Fruit fly (Drosophila melanogaster): ENCODE measurements around the gene CG13318.

Gene CG13318

dm6 chr3R:8731597-8732263, 40.8 kb downstream of the CG13318 start, which contains the start of the genes M1BP and CG8202 (continued):
- TF ChIP-seq Deaf1 (tag; optimal IDR thresholded peaks at IDR 0.05), result no peak
- TF ChIP-seq trem (tag; optimal IDR thresholded peaks at IDR 0.05), result peak; percentile 87
- TF ChIP-seq CG5245 (GFP tag; optimal IDR thresholded peaks at IDR 0.05), result peak; percentile 76
- TF ChIP-seq CG31388 (GFP tag; optimal IDR thresholded peaks at IDR 0.05), result peak; percentile 67
- TF ChIP-seq CG34422 (GFP tag; IDR thresholded peaks at IDR 0.05), result peak; percentile 86
- peak; percentile 96 for TF ChIP-seq nmo (GFP tag; optimal IDR thresholded peaks at IDR 0.05)
- no peak for TF ChIP-seq ato (GFP tag; IDR thresholded peaks at IDR 0.05; ENCODE audit: partially characterized antibody)
- no peak for TF ChIP-seq Hmr (GFP tag; optimal IDR thresholded peaks at IDR 0.05)
- no peak for TF ChIP-seq da (GFP tag; optimal IDR thresholded peaks at IDR 0.05)
- TF ChIP-seq Bgb (GFP tag; IDR thresholded peaks at IDR 0.05; ENCODE audit: partially characterized antibody), result no peak
- peak; percentile 86 for TF ChIP-seq CG6683 (GFP tag; optimal IDR thresholded peaks at IDR 0.05)
- TF ChIP-seq odd (GFP tag; optimal IDR thresholded peaks at IDR 0.05), result peak; percentile 92
- peak; percentile 94 for TF ChIP-seq gcm (GFP tag; optimal IDR thresholded peaks at IDR 0.05)
- peak; percentile 85 for TF ChIP-seq CG10654 (GFP tag; optimal IDR thresholded peaks at IDR 0.05)
- peak; percentile 82; the same call in 2 of the 3 replicates for TF ChIP-seq Dbx (GFP tag; IDR thresholded peaks at IDR 0.05)
- TF ChIP-seq CG17385 (GFP tag; optimal IDR thresholded peaks at IDR 0.05), result peak; percentile 89
- peak; percentile 41 for TF ChIP-seq slou (GFP tag; optimal IDR thresholded peaks at IDR 0.05)
- TF ChIP-seq run (tag; optimal IDR thresholded peaks at IDR 0.05), result peak; percentile 70
- TF ChIP-seq caup (GFP tag; optimal IDR thresholded peaks at IDR 0.05; ENCODE audit: severe bottlenecking), result peak; percentile 88
- peak; percentile 90 for TF ChIP-seq bcd (GFP tag; optimal IDR thresholded peaks at IDR 0.05)
- TF ChIP-seq CG1233 (GFP tag; optimal IDR thresholded peaks at IDR 0.05), result peak; percentile 96
- TF ChIP-seq MTF-1 (GFP tag; optimal IDR thresholded peaks at IDR 0.05; ENCODE audit: borderline replicate concordance), result peak; percentile 37
- TF ChIP-seq H2.0 (GFP tag; IDR thresholded peaks at IDR 0.05), result peak; percentile 52
- peak; percentile 81 for TF ChIP-seq lilli (GFP tag; optimal IDR thresholded peaks at IDR 0.05)
- TF ChIP-seq CG1602 (GFP tag; optimal IDR thresholded peaks at IDR 0.05), result peak; percentile 88
- no peak for TF ChIP-seq CG15073 (GFP tag; optimal IDR thresholded peaks at IDR 0.05)
- peak; percentile 70 for TF ChIP-seq CG10366 (GFP tag; IDR thresholded peaks at IDR 0.05)
- peak; percentile 39 for TF ChIP-seq CTCF (GFP tag; optimal IDR thresholded peaks at IDR 0.05)
- TF ChIP-seq grn (GFP tag; optimal IDR thresholded peaks at IDR 0.05), result no peak
- no peak for TF ChIP-seq usp (GFP tag; optimal IDR thresholded peaks at IDR 0.05)
- no peak for TF ChIP-seq Trl (optimal IDR thresholded peaks at IDR 0.05)
- peak; percentile 34 for TF ChIP-seq Trl (GFP tag; optimal IDR thresholded peaks at IDR 0.05)
- TF ChIP-seq CG7928 (GFP tag; optimal IDR thresholded peaks at IDR 0.05), result peak; percentile 59
- peak; percentile 54 for TF ChIP-seq CG1603 (tag; optimal IDR thresholded peaks at IDR 0.05)
- peak; percentile 71 for TF ChIP-seq CG4730 (GFP tag; IDR thresholded peaks at IDR 0.05)
- TF ChIP-seq sisA (GFP tag; IDR thresholded peaks at IDR 0.05), result peak; percentile 76
- TF ChIP-seq Hr39 (optimal IDR thresholded peaks at IDR 0.05), result no peak
- TF ChIP-seq row (GFP tag; IDR thresholded peaks at IDR 0.05), result peak; percentile 91
- peak; percentile 97 for TF ChIP-seq CG18262 (tag; optimal IDR thresholded peaks at IDR 0.05)
- peak; percentile 59; the same call in 1 of the 2 replicates for TF ChIP-seq Nf-YA (GFP tag; IDR thresholded peaks at IDR 0.05)
- no peak for TF ChIP-seq pfk (GFP tag; optimal IDR thresholded peaks at IDR 0.05)
- TF ChIP-seq CG3838 (GFP tag; optimal IDR thresholded peaks at IDR 0.05), result peak; percentile 24
- peak; percentile 77 for TF ChIP-seq CG14667 (GFP tag; IDR thresholded peaks at IDR 0.05)
- peak; percentile 33 for TF ChIP-seq shn (GFP tag; optimal IDR thresholded peaks at IDR 0.05)
- TF ChIP-seq lmd (GFP tag; IDR thresholded peaks at IDR 0.05), result peak; percentile 82
- TF ChIP-seq peb (GFP tag; IDR thresholded peaks at IDR 0.05), result no peak
- peak; percentile 83 for TF ChIP-seq vvl (GFP tag; IDR thresholded peaks at IDR 0.05)
- peak; percentile 93 for TF ChIP-seq CG18619 (GFP tag; optimal IDR thresholded peaks at IDR 0.05)
- TF ChIP-seq Dad (GFP tag; optimal IDR thresholded peaks at IDR 0.05), result peak; percentile 43
- TF ChIP-seq CG10321 (GFP tag; IDR thresholded peaks at IDR 0.05), result peak; percentile 28; the same call in 1 of the 2 replicates
- TF ChIP-seq Scr (GFP tag; IDR thresholded peaks at IDR 0.05; ENCODE audit: partially characterized antibody), result no peak
- peak; percentile 53 for TF ChIP-seq Elba2 (GFP tag; optimal IDR thresholded peaks at IDR 0.05)

Measured in whole organism, embryonic.